Worm (Caenorhabditis elegans): ENCODE data around the gene F59F4.3.
A peak's percentile ranks its signal among the peaks of the same experiment; 100 is the strongest.

The F59F4.3 gene

ce11 chrX:15860556-15861008, 13.2 kb upstream of the F59F4.3 start, which contains the start of gene F53H4.6:
TSS of gene F53H4.6 (minus strand) at chrX:15860606.
- TF ChIP-seq crh-2 (tag; optimal IDR thresholded peaks at IDR 0.05) (peak; percentile 6), lsy-2 (tag; optimal IDR thresholded peaks at IDR 0.05) (peak; percentile 30 to 74), unc-55 (GFP tag; optimal IDR thresholded peaks at IDR 0.05) (peak; percentile 62), nhr-129 (tag; optimal IDR thresholded peaks at IDR 0.05) (peak; percentile 34), elt-1 (tag; optimal IDR thresholded peaks at IDR 0.05) (no peak), C34F6.9 (tag; optimal IDR thresholded peaks at IDR 0.05) (peak; percentile 11), nhr-237 (tag; optimal IDR thresholded peaks at IDR 0.05) (no peak)

- TF ChIP-seq mab-5 (tag; optimal IDR thresholded peaks at IDR 0.05) (no peak), ceh-82 (tag; optimal IDR thresholded peaks at IDR 0.05) (no peak), Y55F3AM.14 (GFP tag; optimal IDR thresholded peaks at IDR 0.05) (no peak), blmp-1 (tag; optimal IDR thresholded peaks at IDR 0.05; ENCODE audit: insufficient read depth) (no peak), lin-11 (tag; optimal IDR thresholded peaks at IDR 0.05) (no peak), lin-39 (tag; optimal IDR thresholded peaks at IDR 0.05) (no peak), nhr-25 (tag; optimal IDR thresholded peaks at IDR 0.05) (no peak), nhr-129 (tag; optimal IDR thresholded peaks at IDR 0.05) (no peak), elt-3 (tag; optimal IDR thresholded peaks at IDR 0.05) (no peak), nhr-11 (tag; optimal IDR thresholded peaks at IDR 0.05) (no peak), nhr-10 (tag; optimal IDR thresholded peaks at IDR 0.05) (no peak), unc-55 (GFP tag; optimal IDR thresholded peaks at IDR 0.05) (no peak), crh-2 (tag; optimal IDR thresholded peaks at IDR 0.05) (no peak), aly-2 (tag; optimal IDR thresholded peaks at IDR 0.05) (no peak), unc-39 (tag; optimal IDR thresholded peaks at IDR 0.05) (no peak), ztf-1 (GFP tag; conservative IDR thresholded peaks at IDR 0.05) (no peak)
These were observed 9.5 kb upstream of the F59F4.3 start, which contains the start of gene F53H4.2 for ce11 chrX:15856853-15857252. TSS of gene F53H4.2 (plus strand) at chrX:15857153.

- TF ChIP-seq nhr-23 (tag; optimal IDR thresholded peaks at IDR 0.05) (no peak), snpc-4 (tag; optimal IDR thresholded peaks at IDR 0.05) (peak; percentile 47)
These were observed 3.6 kb upstream of the F59F4.3 start for ce11 chrX:15851013-15851412.

ce11 chrX:15849397-15849935, 2.1 kb upstream of the F59F4.3 start, which contains the start of gene acl-1:
TSS of gene acl-1 (plus strand) at chrX:15849885.
- TF ChIP-seq mab-5 (tag; optimal IDR thresholded peaks at IDR 0.05), result peak; percentile 72
- TF ChIP-seq gmeb-1 (tag; optimal IDR thresholded peaks at IDR 0.05), result peak; percentile 57
- peak; percentile 35 for TF ChIP-seq nhr-77 (tag; optimal IDR thresholded peaks at IDR 0.05)
- peak; percentile 35 for TF ChIP-seq skn-1 (tag; optimal IDR thresholded peaks at IDR 0.05)
- peak; percentile 96 for TF ChIP-seq R02D3.7 (tag; optimal IDR thresholded peaks at IDR 0.05)
- peak; percentile 37 for TF ChIP-seq ztf-4 (tag; optimal IDR thresholded peaks at IDR 0.05)
- TF ChIP-seq blmp-1 (tag; optimal IDR thresholded peaks at IDR 0.05; ENCODE audit: insufficient read depth), result peak; percentile 60
- peak; percentile 85 for TF ChIP-seq F13H6.1 (tag; optimal IDR thresholded peaks at IDR 0.05)
- TF ChIP-seq elt-1 (tag; optimal IDR thresholded peaks at IDR 0.05), result no peak
- peak; percentile 6 for TF ChIP-seq ceh-16 (tag; optimal IDR thresholded peaks at IDR 0.05)
- TF ChIP-seq nhr-6 (tag; optimal IDR thresholded peaks at IDR 0.05), result peak; percentile 61
- TF ChIP-seq unc-55 (GFP tag; optimal IDR thresholded peaks at IDR 0.05), result peak; percentile 86
- peak; percentile 83 for TF ChIP-seq crh-2 (tag; optimal IDR thresholded peaks at IDR 0.05)
- peak; percentile 33 for TF ChIP-seq Y55F3AM.14 (GFP tag; optimal IDR thresholded peaks at IDR 0.05)
- peak; percentile 67 for TF ChIP-seq nhr-21 (tag; optimal IDR thresholded peaks at IDR 0.05)
- TF ChIP-seq mdl-1 (tag; optimal IDR thresholded peaks at IDR 0.05), result peak in 1 of 2 experiments; percentile 21
- peak; percentile 82 for TF ChIP-seq C34F6.9 (tag; optimal IDR thresholded peaks at IDR 0.05)
- peak; percentile 14 for TF ChIP-seq snpc-4 (tag; optimal IDR thresholded peaks at IDR 0.05)
- TF ChIP-seq sma-3 (GFP tag; optimal IDR thresholded peaks at IDR 0.05), result peak; percentile 88
- TF ChIP-seq lin-13 (GFP tag; optimal IDR thresholded peaks at IDR 0.05), result peak; percentile 72
- TF ChIP-seq ama-1 (optimal IDR thresholded peaks at IDR 0.05), result no peak
- peak; percentile 9 for TF ChIP-seq fos-1 (tag; optimal IDR thresholded peaks at IDR 0.05)
- peak; percentile 68 for TF ChIP-seq sma-9 (GFP tag; optimal IDR thresholded peaks at IDR 0.05)
- no peak for TF ChIP-seq sma-9 (tag; optimal IDR thresholded peaks at IDR 0.05)
- TF ChIP-seq nhr-12 (tag; optimal IDR thresholded peaks at IDR 0.05), result no peak
- no peak for TF ChIP-seq nhr-11 (tag; optimal IDR thresholded peaks at IDR 0.05)
- TF ChIP-seq dmd-4 (tag; optimal IDR thresholded peaks at IDR 0.05), result no peak
- TF ChIP-seq nhr-129 (tag; optimal IDR thresholded peaks at IDR 0.05), result peak; percentile 78
- TF ChIP-seq egl-27 (tag; optimal IDR thresholded peaks at IDR 0.05), result no peak
- TF ChIP-seq lsy-2 (tag; optimal IDR thresholded peaks at IDR 0.05), result peak; percentile 77 to 92
- TF ChIP-seq peb-1 (tag; optimal IDR thresholded peaks at IDR 0.05), result no peak
- TF ChIP-seq nhr-10 (tag; optimal IDR thresholded peaks at IDR 0.05), result no peak
- peak; percentile 30 for TF ChIP-seq lin-11 (tag; optimal IDR thresholded peaks at IDR 0.05)
- peak; percentile 65 for TF ChIP-seq sem-4 (tag; optimal IDR thresholded peaks at IDR 0.05)
- no peak for TF ChIP-seq nhr-237 (tag; optimal IDR thresholded peaks at IDR 0.05)

All from whole organism, L2 larva.